Fruit fly (Drosophila melanogaster) whole organism, embryonic: ENCODE results near the gene Dad1.

Source experiments
- Ada2b ChIP-seq: fragments of 200-800 bp; sonication (Bioruptor generic); IDR thresholded peaks from 2 replicates; pipeline ENCODE4 v1.3.6; 2022; ENCODE audit warnings: missing biosample characterization, missing genetic modification characterization
- C15 ChIP-seq: fragments of 200-800 bp; sonication (Bioruptor generic); IDR thresholded peaks from 3 replicates; pipeline ENCODE4 v1.3.6; 2022; ENCODE audit warnings: missing biosample characterization, missing genetic modification characterization
- CG10209 ChIP-seq: fragments of 200-800 bp; sonication (Bioruptor generic); optimal IDR thresholded peaks from 3 replicates; lab custom pipeline; 2017; ENCODE audit warnings: missing biosample characterization, mild to moderate bottlenecking, missing genetic modification characterization, missing genetic modification reagents
- CG11456 ChIP-seq: fragments of 200-800 bp; sonication (Bioruptor generic); IDR thresholded peaks from 3 replicates; pipeline ENCODE4 v1.3.6; 2022; ENCODE audit warnings: missing biosample characterization, missing genetic modification characterization
- CG12219 ChIP-seq: fragments of 200-800 bp; sonication (Bioruptor generic); optimal IDR thresholded peaks from 3 replicates; lab custom pipeline; 2018; ENCODE audit warnings: missing biosample characterization, mild to moderate bottlenecking, missing genetic modification characterization
- CG13123 ChIP-seq: fragments of 200-800 bp; sonication (Bioruptor generic); optimal IDR thresholded peaks from 2 replicates; lab custom pipeline; 2016; ENCODE audit warnings: missing biosample characterization, missing genetic modification characterization
- CG14014 ChIP-seq: fragments of 200-800 bp; sonication (Bioruptor generic); IDR thresholded peaks from 2 replicates; pipeline ENCODE4 v1.3.6; 2022; ENCODE audit warnings: missing biosample characterization, missing genetic modification characterization
- CG14860 ChIP-seq: fragments of 200-800 bp; sonication (Bioruptor generic); IDR thresholded peaks from 3 replicates; pipeline ENCODE4 v1.3.6; 2022; ENCODE audit warnings: missing biosample characterization, missing genetic modification characterization; ENCODE audit not compliant: partially characterized antibody
- CG15073 ChIP-seq: fragments of 200-800 bp; sonication (Bioruptor generic); optimal IDR thresholded peaks from 2 replicates; lab custom pipeline; 2016; ENCODE audit warnings: missing biosample characterization, missing genetic modification characterization
- CG15269 ChIP-seq: fragments of 200-800 bp; sonication (Bioruptor generic); optimal IDR thresholded peaks from 2 replicates; lab custom pipeline; 2018; ENCODE audit warnings: missing biosample characterization, mild to moderate bottlenecking, missing genetic modification characterization, moderate library complexity
- CG17912 ChIP-seq: fragments of 200-800 bp; sonication (Bioruptor generic); optimal IDR thresholded peaks from 2 replicates; lab custom pipeline; 2018; ENCODE audit warnings: missing biosample characterization, mild to moderate bottlenecking, missing genetic modification characterization
- CG2678 ChIP-seq: fragments of 200-800 bp; sonication (Bioruptor generic); optimal IDR thresholded peaks from 3 replicates; lab custom pipeline; 2019; ENCODE audit warnings: missing biosample characterization, mild to moderate bottlenecking, missing genetic modification characterization, moderate library complexity
- CG30020 ChIP-seq: fragments of 200-800 bp; optimal IDR thresholded peaks from 2 replicates; lab custom pipeline; 2019; ENCODE audit warnings: missing biosample characterization, mild to moderate bottlenecking, missing genetic modification characterization, moderate library complexity
- CG31224 ChIP-seq: fragments of 200-800 bp; sonication (Bioruptor generic); IDR thresholded peaks from 2 replicates; pipeline ENCODE4 v1.3.6; 2022; ENCODE audit warnings: missing biosample characterization, missing genetic modification characterization
- CG34224 ChIP-seq: fragments of 200-800 bp; sonication (Bioruptor generic); IDR thresholded peaks from 3 replicates; pipeline ENCODE4 v1.3.6; 2022; ENCODE audit warnings: missing biosample characterization, missing genetic modification characterization; ENCODE audit not compliant: partially characterized antibody
- CG34422 ChIP-seq: fragments of 200-800 bp; sonication (Bioruptor generic); IDR thresholded peaks from 3 replicates; pipeline ENCODE4 v1.3.6; 2022; ENCODE audit warnings: missing biosample characterization, missing genetic modification characterization
- CG42726 ChIP-seq: fragments of 200-800 bp; sonication (Bioruptor generic); IDR thresholded peaks from 2 replicates; pipeline ENCODE4 v1.3.6; 2022; ENCODE audit warnings: missing biosample characterization, missing genetic modification characterization; ENCODE audit not compliant: partially characterized antibody
- CG7271 ChIP-seq: fragments of 200-800 bp; sonication (Bioruptor generic); optimal IDR thresholded peaks from 2 replicates; lab custom pipeline; 2018; ENCODE audit warnings: missing biosample characterization, mild to moderate bottlenecking, missing genetic modification characterization, moderate library complexity
- CG8089 ChIP-seq: fragments of 200-800 bp; sonication (Bioruptor generic); optimal IDR thresholded peaks from 3 replicates; lab custom pipeline; 2016; ENCODE audit warnings: missing biosample characterization, missing genetic modification characterization
- CG8388 ChIP-seq: fragments of 200-800 bp; sonication (Bioruptor generic); optimal IDR thresholded peaks from 2 replicates; lab custom pipeline; 2019; ENCODE audit warnings: missing biosample characterization, mild to moderate bottlenecking, missing genetic modification characterization, moderate library complexity
- CG9609 ChIP-seq: fragments of 200-800 bp; sonication (Bioruptor generic); optimal IDR thresholded peaks from 3 replicates; lab custom pipeline; 2016; ENCODE audit warnings: missing biosample characterization, missing genetic modification characterization
- CoRest ChIP-seq: fragments of 200-800 bp; sonication (Bioruptor generic); optimal IDR thresholded peaks from 3 replicates; lab custom pipeline; 2018; ENCODE audit warnings: missing biosample characterization, mild to moderate bottlenecking, missing genetic modification characterization, moderate library complexity
- CrebB ChIP-seq: fragments of 200-800 bp; sonication (Bioruptor generic); optimal IDR thresholded peaks from 3 replicates; lab custom pipeline; 2018; ENCODE audit warnings: missing biosample characterization, mild to moderate bottlenecking, missing genetic modification characterization
- Doc2 ChIP-seq: fragments of 200-800 bp; sonication (Bioruptor generic); IDR thresholded peaks from 2 replicates; pipeline ENCODE4 v1.3.6; 2022; ENCODE audit warnings: missing biosample characterization, missing genetic modification characterization
- Elba2 ChIP-seq: fragments of 200-800 bp; sonication (Bioruptor generic); optimal IDR thresholded peaks from 3 replicates; lab custom pipeline; 2016; ENCODE audit warnings: missing biosample characterization, missing genetic modification characterization
- H15 ChIP-seq: fragments of 200-800 bp; sonication (Bioruptor generic); IDR thresholded peaks from 3 replicates; pipeline ENCODE4 v1.3.6; 2022; ENCODE audit warnings: missing biosample characterization, missing genetic modification characterization
- HLH3B ChIP-seq: fragments of 200-800 bp; sonication (Bioruptor generic); IDR thresholded peaks from 2 replicates; pipeline ENCODE4 v1.3.6; 2022; ENCODE audit warnings: missing biosample characterization, missing genetic modification characterization
- Hr78 ChIP-seq, 2 experiments: fragments of 200-800 bp in 1 of 2; fragments of >200 bp in 1 of 2; sonication (Bioruptor generic) in 1 of 2; optimal IDR thresholded peaks; 2 replicates each; lab custom pipeline; 2017 to 2019; ENCODE audit warnings: missing biosample characterization in 2 of 2, missing genetic modification characterization in 2 of 2, mild to moderate bottlenecking in 1 of 2, moderate library complexity in 1 of 2
- NK7.1 ChIP-seq: fragments of 200-800 bp; sonication (Bioruptor generic); optimal IDR thresholded peaks from 3 replicates; lab custom pipeline; 2016; ENCODE audit warnings: missing biosample characterization, missing genetic modification characterization
- Nf-YA ChIP-seq: fragments of 200-800 bp; sonication (Bioruptor generic); IDR thresholded peaks from 2 replicates; pipeline ENCODE4 v1.3.6; 2022; ENCODE audit warnings: missing biosample characterization, missing genetic modification characterization
- PHDP ChIP-seq: fragments of 200-800 bp; sonication (Bioruptor generic); optimal IDR thresholded peaks from 3 replicates; lab custom pipeline; 2018; ENCODE audit warnings: missing biosample characterization, mild to moderate bottlenecking, missing genetic modification characterization, moderate library complexity
- Rx ChIP-seq: fragments of 200-800 bp; sonication (Bioruptor generic); IDR thresholded peaks from 2 replicates; pipeline ENCODE4 v1.3.6; 2022; ENCODE audit warnings: missing biosample characterization, missing genetic modification characterization
- Sry-δ ChIP-seq: fragments of 200-800 bp; sonication (Bioruptor generic); optimal IDR thresholded peaks from 2 replicates; lab custom pipeline; 2016; ENCODE audit warnings: missing biosample characterization, missing genetic modification characterization
- Taf1 ChIP-seq: fragments of 200-800 bp; sonication (Bioruptor generic); IDR thresholded peaks from 2 replicates; pipeline ENCODE4 v1.3.6; 2022; ENCODE audit warnings: missing biosample characterization, missing genetic modification characterization
- az2 ChIP-seq: fragments of 200-800 bp; sonication (Bioruptor generic); optimal IDR thresholded peaks from 3 replicates; lab custom pipeline; 2016; ENCODE audit warnings: missing biosample characterization, missing genetic modification characterization
- caup ChIP-seq: fragments of 200-800 bp; sonication (Bioruptor generic); optimal IDR thresholded peaks from 3 replicates; lab custom pipeline; 2017; ENCODE audit warnings: missing biosample characterization, mild to moderate bottlenecking, missing genetic modification characterization, moderate library complexity; ENCODE audit not compliant: severe bottlenecking
- chn ChIP-seq: fragments of 200-800 bp; sonication (Bioruptor generic); optimal IDR thresholded peaks from 2 replicates; lab custom pipeline; 2016; ENCODE audit warnings: missing biosample characterization, missing genetic modification characterization
- emc ChIP-seq: fragments of 200-800 bp; sonication (Bioruptor generic); optimal IDR thresholded peaks from 2 replicates; lab custom pipeline; 2016; ENCODE audit warnings: missing biosample characterization, missing genetic modification characterization
- ems ChIP-seq: fragments of 200-800 bp; sonication (Bioruptor generic); optimal IDR thresholded peaks from 3 replicates; lab custom pipeline; 2016; ENCODE audit warnings: missing biosample characterization, missing genetic modification characterization
- exex ChIP-seq: fragments of 200-800 bp; sonication (Bioruptor generic); optimal IDR thresholded peaks from 4 replicates; lab custom pipeline; 2018; ENCODE audit warnings: missing biosample characterization, mild to moderate bottlenecking, missing genetic modification characterization, moderate library complexity
- fru ChIP-seq: fragments of >200 bp; optimal IDR thresholded peaks from 2 replicates; lab custom pipeline; 2017
- gcm2 ChIP-seq: fragments of 200-800 bp; sonication (Bioruptor generic); optimal IDR thresholded peaks from 2 replicates; lab custom pipeline; 2016; ENCODE audit warnings: missing biosample characterization, missing genetic modification characterization
- gro ChIP-seq: fragments of 200-800 bp; sonication (Bioruptor generic); optimal IDR thresholded peaks from 2 replicates; lab custom pipeline; 2016; ENCODE audit warnings: missing biosample characterization, missing genetic modification characterization
- insv ChIP-seq, 2 experiments: fragments of 200-800 bp; sonication (Bioruptor generic); optimal IDR thresholded peaks; 3 replicates each; lab custom pipeline; 2016 to 2018; ENCODE audit warnings: missing biosample characterization in 2 of 2, missing genetic modification characterization in 2 of 2
- jing ChIP-seq: fragments of 200-800 bp; sonication (Bioruptor generic); optimal IDR thresholded peaks from 2 replicates; lab custom pipeline; 2018; ENCODE audit warnings: missing biosample characterization, mild to moderate bottlenecking, missing genetic modification characterization
- kah ChIP-seq: fragments of 200-800 bp; sonication (Bioruptor generic); optimal IDR thresholded peaks from 2 replicates; lab custom pipeline; 2018; ENCODE audit warnings: missing biosample characterization, mild to moderate bottlenecking, missing genetic modification characterization
- org-1 ChIP-seq: fragments of 200-800 bp; sonication (Bioruptor generic); optimal IDR thresholded peaks from 2 replicates; lab custom pipeline; 2017; ENCODE audit warnings: missing biosample characterization, missing genetic modification characterization
- psq ChIP-seq: fragments of 200-800 bp; sonication (Bioruptor generic); optimal IDR thresholded peaks from 2 replicates; lab custom pipeline; 2017; ENCODE audit warnings: missing biosample characterization, missing genetic modification characterization
- pzg ChIP-seq: fragments of 200-800 bp; sonication (Bioruptor generic); optimal IDR thresholded peaks from 3 replicates; lab custom pipeline; 2018; ENCODE audit warnings: missing biosample characterization, mild to moderate bottlenecking, missing genetic modification characterization, moderate library complexity
- run ChIP-seq: fragments of 200-800 bp; sonication (Bioruptor generic); optimal IDR thresholded peaks from 3 replicates; lab custom pipeline; 2018; ENCODE audit warnings: missing biosample characterization, mild to moderate bottlenecking, missing genetic modification characterization
- tna ChIP-seq: fragments of 200-800 bp; sonication (Bioruptor generic); IDR thresholded peaks from 2 replicates; pipeline ENCODE4 v1.3.6; 2022; ENCODE audit warnings: missing biosample characterization, missing genetic modification characterization; ENCODE audit not compliant: partially characterized antibody

Gene Dad1

DNA sequence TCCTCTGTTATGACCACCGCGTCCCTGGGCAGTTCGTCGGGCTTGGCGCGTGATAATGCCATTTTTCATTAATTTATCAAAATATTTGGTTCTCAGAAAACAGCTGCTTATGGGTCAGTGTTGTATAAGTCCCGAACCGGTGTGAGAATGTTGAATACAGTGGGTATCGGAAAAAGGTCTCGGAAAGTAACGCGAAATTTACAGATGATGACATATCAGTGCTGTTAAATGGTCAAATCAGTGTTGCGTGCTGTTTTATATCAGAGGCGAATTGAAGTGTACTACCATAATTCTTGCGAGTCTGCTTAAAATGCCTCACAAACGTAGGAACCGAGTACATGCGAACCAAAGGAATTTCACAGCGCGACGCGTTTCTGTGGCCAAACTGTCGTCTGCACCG lies 1.3 kb downstream of the Dad1 start, which contains the start of the genes CG13392 and Rcd4 (continued):
- TF ChIP-seq psq (GFP tag; lab: Kevin White, UChicago) (peak; percentile 9), pzg (GFP tag; lab: Kevin White, UChicago) (peak; percentile 87), Sry-δ (peak; percentile 73), fru (lab: Kevin White, UChicago) (no peak), Nf-YA (GFP tag; lab: Robert Waterston, UW) (no peak), CrebB (tag; lab: Kevin White, UChicago) (peak; percentile 50), CG31224 (GFP tag; lab: Robert Waterston, UW) (no peak; the same call in 1 of the 2 replicates), jing (no peak), CG30020 (tag; lab: Kevin White, UChicago) (peak; percentile 12), run (peak; percentile 1), CG11456 (GFP tag; lab: Robert Waterston, UW) (peak; percentile 78), gcm2 (peak; percentile 5), CG8388 (GFP tag; lab: Kevin White, UChicago) (peak; percentile 63), insv (GFP tag; optimal IDR thresholded peaks at IDR 0.05; lab: Kevin White, UChicago) (peak in 1 of 2 experiments; percentile 42), PHDP (tag; lab: Kevin White, UChicago) (peak; percentile 58), CG8089 (GFP tag; lab: Kevin White, UChicago) (peak; percentile 11), az2 (peak; percentile 53), kah (GFP tag; lab: Kevin White, UChicago) (peak; percentile 33), CG17912 (GFP tag; lab: Kevin White, UChicago) (no peak), C15 (GFP tag; lab: Robert Waterston, UW) (no peak), CG14014 (GFP tag; lab: Robert Waterston, UW) (peak; percentile 53), CG2678 (peak; percentile 44), H15 (peak; percentile 56; the same call in 1 of the 3 replicates), CG14860 (GFP tag; lab: Robert Waterston, UW) (peak; percentile 44; the same call in 2 of the 3 replicates), Taf1 (peak; percentile 58), HLH3B (peak; percentile 48; the same call in 1 of the 2 replicates), CG9609 (GFP tag; lab: Kevin White, UChicago) (peak; percentile 74), chn (GFP tag; lab: Kevin White, UChicago) (peak; percentile 50), Rx (no peak), CG15073 (GFP tag; lab: Kevin White, UChicago) (no peak), CG13123 (GFP tag; lab: Kevin White, UChicago) (no peak), gro (GFP tag; lab: Kevin White, UChicago) (peak; percentile 79), org-1 (GFP tag; lab: Kevin White, UChicago) (peak; percentile 20), Ada2b (GFP tag; lab: Robert Waterston, UW) (peak; percentile 38), CG42726 (GFP tag; lab: Robert Waterston, UW) (no peak), CG10209 (GFP tag; lab: Kevin White, UChicago) (peak; percentile 57), ems (GFP tag; lab: Kevin White, UChicago) (peak; percentile 67), exex (tag; lab: Kevin White, UChicago) (peak; percentile 42), Elba2 (GFP tag; lab: Kevin White, UChicago) (no peak), CG12219 (peak; percentile 42), NK7.1 (GFP tag; lab: Kevin White, UChicago) (peak; percentile 23), CoRest (tag; lab: Kevin White, UChicago) (peak; percentile 55), emc (GFP tag; lab: Kevin White, UChicago) (peak; percentile 55), caup (peak; percentile 78), Hr78 (GFP tag; optimal IDR thresholded peaks at IDR 0.05; lab: Kevin White, UChicago) (no peak), Doc2 (GFP tag; lab: Robert Waterston, UW) (no peak), CG15269 (tag; lab: Kevin White, UChicago) (peak; percentile 43), CG34422 (GFP tag; lab: Robert Waterston, UW) (peak; percentile 91), tna (GFP tag; lab: Robert Waterston, UW) (no peak), CG34224 (GFP tag; lab: Robert Waterston, UW) (peak; percentile 81), CG7271 (tag; lab: Kevin White, UChicago) (peak; percentile 70)
